Worm (Caenorhabditis elegans) whole organism, early embryonic: ENCODE measurements around the gene rbm-42.

ENCODE experiments used
- ama-1 ChIP-seq: fragments of 150-350 bp; optimal IDR thresholded peaks from 2 replicates; lab custom pipeline; 2014
- hmbx-1 ChIP-seq: sonication (generic microtip); optimal IDR thresholded peaks from 2 replicates; lab custom pipeline; 2016; ENCODE audit warnings: mild to moderate bottlenecking, missing genetic modification characterization, missing compliant biosample characterization
- sea-1 ChIP-seq: fragments of 200-800 bp; sonication (Bioruptor generic); conservative IDR thresholded peaks from 2 replicates; pipeline ENCODE4 v1.3.6; 2022; ENCODE audit warnings: missing genetic modification characterization, missing compliant biosample characterization
- tbx-11 ChIP-seq: fragments of 200-800 bp; sonication (Bioruptor generic); IDR thresholded peaks from 2 replicates; pipeline ENCODE4 v1.3.6; 2022; ENCODE audit warnings: missing genetic modification characterization, missing compliant biosample characterization
- tra-4 ChIP-seq: sonication (generic microtip); optimal IDR thresholded peaks from 2 replicates; lab custom pipeline; 2017; ENCODE audit warnings: missing genetic modification characterization, missing compliant biosample characterization

DNA sequence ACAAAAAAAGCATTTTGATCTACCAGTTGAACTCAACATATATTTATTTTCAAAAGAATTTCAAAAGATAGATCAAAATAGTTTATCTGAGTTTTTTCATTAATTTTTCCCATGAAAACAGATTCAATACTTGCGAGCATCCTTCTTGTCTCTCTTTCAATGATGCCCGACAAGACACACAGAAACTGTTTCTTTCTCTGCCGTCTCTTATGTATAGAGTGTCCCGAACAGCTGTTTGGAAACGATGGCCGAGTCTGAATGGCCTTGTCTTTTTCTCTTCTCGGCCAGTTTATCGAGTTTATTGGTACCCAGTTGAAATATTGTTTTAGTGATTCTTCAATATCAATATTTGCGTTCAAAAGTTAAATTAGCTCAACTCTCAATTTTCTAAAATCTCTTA, 44.3 kb downstream of the rbm-42 start:
- TF ChIP-seq ama-1 (no peak), tbx-11 (no peak), hmbx-1 (tag; lab: Kevin White, UChicago) (no peak), sea-1 (GFP tag; lab: Robert Waterston, UW) (no peak), tra-4 (tag; lab: Kevin White, UChicago) (no peak)
